Worm (Caenorhabditis elegans): Measurements from ENCODE around the gene mrpl-20.
"Not testable (repeated sequence)": the region's sequence is repeated elsewhere in the genome, so short reads cannot be mapped to it uniquely, and the experiment has no call there.

ce11 chrII:13308990-13309389, 29.1 kb upstream of the mrpl-20 start, which contains the start of gene faxc-2:
- not testable (repeated sequence) for TF ChIP-seq aly-2 (tag; optimal IDR thresholded peaks at IDR 0.05); elt-3 (tag; optimal IDR thresholded peaks at IDR 0.05); fkh-2 (tag; optimal IDR thresholded peaks at IDR 0.05); nhr-11 (tag; optimal IDR thresholded peaks at IDR 0.05); elt-2 (tag; optimal IDR thresholded peaks at IDR 0.05); ztf-11 (tag; optimal IDR thresholded peaks at IDR 0.05); fkh-10 (GFP tag; optimal IDR thresholded peaks at IDR 0.05); lin-39 (tag; optimal IDR thresholded peaks at IDR 0.05)
